Worm (Caenorhabditis elegans) whole organism, L1 larva: Measurements from ENCODE around the gene T05D4.5.

Source experiments
- aha-1 ChIP-seq: fragments of 150-350 bp; optimal IDR thresholded peaks from 2 replicates; lab custom pipeline; 2014; ENCODE audit warnings: missing biosample characterization, missing genetic modification characterization
- aly-2 ChIP-seq: fragments of 150-350 bp; optimal IDR thresholded peaks from 2 replicates; lab custom pipeline; 2014; ENCODE audit warnings: missing biosample characterization, missing genetic modification characterization
- lin-15B ChIP-seq: fragments of 150-350 bp; sonication (generic microtip); optimal IDR thresholded peaks from 3 replicates; lab custom pipeline; 2014; ENCODE audit warnings: missing biosample characterization, missing genetic modification characterization
- mab-9 ChIP-seq: fragments of 200-800 bp; sonication (Bioruptor generic); IDR thresholded peaks from 2 replicates; pipeline ENCODE4 v1.3.6; 2022; ENCODE audit warnings: missing genetic modification reagents, missing genetic modification characterization, missing compliant biosample characterization
- nhr-12 ChIP-seq: sonication (generic microtip); optimal IDR thresholded peaks from 2 replicates; lab custom pipeline; 2017; ENCODE audit warnings: missing biosample characterization, missing genetic modification characterization
- nhr-237 ChIP-seq: fragments of 150-350 bp; optimal IDR thresholded peaks from 2 replicates; lab custom pipeline; 2014; ENCODE audit warnings: missing biosample characterization, missing genetic modification characterization
- unc-130 ChIP-seq: fragments of 150-350 bp; optimal IDR thresholded peaks from 2 replicates; lab custom pipeline; 2017; ENCODE audit warnings: missing biosample characterization, missing genetic modification characterization, inconsistent platforms
- unc-62 ChIP-seq: fragments of 150-350 bp; optimal IDR thresholded peaks from 2 replicates; lab custom pipeline; 2014; ENCODE audit warnings: missing biosample characterization, missing genetic modification reagents, missing genetic modification characterization
- zag-1 ChIP-seq: fragments of 150-350 bp; optimal IDR thresholded peaks from 2 replicates; lab custom pipeline; 2014; ENCODE audit warnings: missing biosample characterization, missing genetic modification characterization

ce11 chrIII:13581727-13582126 lies 1.1 kb downstream of the T05D4.5 start:
- TF ChIP-seq unc-62 (GFP tag; lab: Kevin White, UChicago) (no peak), mab-9 (GFP tag; lab: Robert Waterston, UW) (no peak), zag-1 (tag; lab: Kevin White, UChicago) (no peak), nhr-12 (tag; lab: Kevin White, UChicago) (no peak), unc-130 (no peak), nhr-237 (tag; lab: Kevin White, UChicago) (no peak), lin-15B (tag; lab: Kevin White, UChicago) (no peak), aly-2 (tag; lab: Kevin White, UChicago) (no peak), aha-1 (tag; lab: Kevin White, UChicago) (no peak)
